ENCODE assay signal across 1 worm cellular context in genomic region chrII:2752536-2752935, ce11.
TF ChIP-seq lines count a peak whose summit lies in the region.

TSS of gene F29A7.6 (minus strand) at chrII:2752611.

TF ChIP-seq in whole organism, L1 larva, 84 proteins besides CTCF, POLR2A, EP300 and RAD21 (continued from another document):
- TF ChIP-seq lin-39 (tag; optimal IDR thresholded peaks at IDR 0.05; lab: Kevin White, UChicago) (peak; percentile 2), aha-1 (tag; optimal IDR thresholded peaks at IDR 0.05; lab: Kevin White, UChicago) (no peak), snu-23 (GFP tag; optimal IDR thresholded peaks at IDR 0.05; lab: Kevin White, UChicago) (peak; percentile 63), nhr-77 (tag; optimal IDR thresholded peaks at IDR 0.05; lab: Kevin White, UChicago) (peak; percentile 3), Y116A8C.19 (tag; optimal IDR thresholded peaks at IDR 0.05; lab: Kevin White, UChicago; ENCODE audit: borderline replicate concordance) (no peak), nhr-47 (tag; optimal IDR thresholded peaks at IDR 0.05; lab: Kevin White, UChicago) (peak; percentile 81), unc-30 (tag; optimal IDR thresholded peaks at IDR 0.05; lab: Kevin White, UChicago) (no peak), unc-86 (tag; optimal IDR thresholded peaks at IDR 0.05; lab: Kevin White, UChicago) (peak; percentile 41), dpl-1 (GFP tag; optimal IDR thresholded peaks at IDR 0.05; lab: Kevin White, UChicago) (peak; percentile 14 to 72 (median 69)), nhr-84 (tag; optimal IDR thresholded peaks at IDR 0.05; lab: Kevin White, UChicago) (no peak), jun-1 (tag; optimal IDR thresholded peaks at IDR 0.05; lab: Kevin White, UChicago) (peak; percentile 36), egl-13 (tag; optimal IDR thresholded peaks at IDR 0.05; lab: Kevin White, UChicago) (peak; percentile 26), ztf-11 (tag; optimal IDR thresholded peaks at IDR 0.05; lab: Kevin White, UChicago) (peak in 1 of 2 experiments; percentile 83), lin-14 (GFP tag; optimal IDR thresholded peaks at IDR 0.05; lab: Kevin White, UChicago) (peak; percentile 78), ceh-63 (GFP tag; optimal IDR thresholded peaks at IDR 0.05; lab: Kevin White, UChicago) (no peak), skn-1 (tag; optimal IDR thresholded peaks at IDR 0.05; lab: Kevin White, UChicago) (peak; percentile 41), ceh-82 (tag; optimal IDR thresholded peaks at IDR 0.05; lab: Kevin White, UChicago) (peak; percentile 65 to 71 (median 66)), nhr-71 (tag; optimal IDR thresholded peaks at IDR 0.05; lab: Kevin White, UChicago) (no peak), C16A3.4 (tag; optimal IDR thresholded peaks at IDR 0.05; lab: Kevin White, UChicago) (peak; percentile 46), fos-1 (tag; optimal IDR thresholded peaks at IDR 0.05; lab: Kevin White, UChicago) (no peak), ztf-4 (tag; optimal IDR thresholded peaks at IDR 0.05; lab: Kevin White, UChicago) (no peak), nhr-76 (tag; optimal IDR thresholded peaks at IDR 0.05; lab: Kevin White, UChicago) (no peak), ces-1 (GFP tag; optimal IDR thresholded peaks at IDR 0.05; lab: Kevin White, UChicago) (no peak), lin-35 (GFP tag; optimal IDR thresholded peaks at IDR 0.05; lab: Kevin White, UChicago) (peak; percentile 53 to 63)
